Fruit fly (Drosophila melanogaster) ovary, adult (tissue): ENCODE results near the gene CG17361.

Experiments used
- CG17801 ChIP-seq: fragments of 200-800 bp; optimal IDR thresholded peaks from 2 replicates; lab custom pipeline; 2019; ENCODE audit warnings: missing biosample characterization, mild to moderate bottlenecking, missing genetic modification characterization, moderate library complexity; ENCODE audit not compliant: partially characterized antibody

The CG17361 gene

dm6 chr3L:13993233-13993741 is 3.7 kb upstream of the CG17361 start, which contains the start of gene CG17364:
TSS of gene CG17364 (minus strand) at chr3L:13993400.
- no peak for TF ChIP-seq CG17801 (GFP tag; lab: Kevin White, UChicago)

dm6 chr3L:13993742-13994719 is 3.0 kb upstream of the CG17361 start, which contains the start of gene CtsK1:
TSS of gene CtsK1 (plus strand) at chr3L:13994231.
- peak; percentile 66 for TF ChIP-seq CG17801 (GFP tag; lab: Kevin White, UChicago)

dm6 chr3L:13996437-13996836 is 554 bp upstream of the CG17361 start:
- TF ChIP-seq CG17801 (GFP tag; lab: Kevin White, UChicago), result no peak

dm6 chr3L:13999204-13999603 is 2.2 kb downstream of the CG17361 start, which contains the start of gene CG17359:
TSS of gene CG17359 (minus strand) at chr3L:13999251.
- no peak for TF ChIP-seq CG17801 (GFP tag; lab: Kevin White, UChicago)

- no peak for TF ChIP-seq CG17801 (GFP tag; lab: Kevin White, UChicago)
These were observed 4.9 kb downstream of the CG17361 start, which contains the start of the genes Nprl3 and upSET for dm6 chr3L:14001658-14002523. TSS of gene Nprl3 (minus strand) at chr3L:14001880. TSS of gene upSET (plus strand) at chr3L:14002127.

- no peak for TF ChIP-seq CG17801 (GFP tag; lab: Kevin White, UChicago)
These were observed 5.6 kb downstream of the CG17361 start for dm6 chr3L:14002524-14003135.

dm6 chr3L:14003297-14004040 is 6.5 kb downstream of the CG17361 start:
- TF ChIP-seq CG17801 (GFP tag; lab: Kevin White, UChicago), result no peak

dm6 chr3L:14004041-14004407 is 7.0 kb downstream of the CG17361 start:
- TF ChIP-seq CG17801 (GFP tag; lab: Kevin White, UChicago), result no peak

dm6 chr3L:14004963-14005458 is 8.0 kb downstream of the CG17361 start:
- TF ChIP-seq CG17801 (GFP tag; lab: Kevin White, UChicago), result peak; percentile 95

- TF ChIP-seq CG17801 (GFP tag; lab: Kevin White, UChicago), result peak; percentile 28
These were observed 8.8 kb downstream of the CG17361 start for dm6 chr3L:14005627-14006287.

- peak; percentile 42 for TF ChIP-seq CG17801 (GFP tag; lab: Kevin White, UChicago)
These were observed 9.7 kb downstream of the CG17361 start for dm6 chr3L:14006704-14007126.

- no peak for TF ChIP-seq CG17801 (GFP tag; lab: Kevin White, UChicago)
These were observed 28.7 kb downstream of the CG17361 start for dm6 chr3L:14025736-14026135.

- TF ChIP-seq CG17801 (GFP tag; lab: Kevin White, UChicago), result no peak
These were observed 30.6 kb downstream of the CG17361 start for dm6 chr3L:14027549-14027948.
